Worm (Caenorhabditis elegans): ENCODE data around the gene aptf-1.
A peak's percentile ranks its signal among the peaks of the same experiment; 100 is the strongest.

aptf-1 gene

ce11 chrII:6482102-6482501 is 27.3 kb downstream of the aptf-1 start, which contains the start of gene del-10:
Gene del-10 (minus strand): TSS chrII:6482125.
- TF ChIP-seq dve-1 (tag; optimal IDR thresholded peaks at IDR 0.05) (no peak), pqm-1 (tag; optimal IDR thresholded peaks at IDR 0.05) (no peak), ceh-31 (tag; optimal IDR thresholded peaks at IDR 0.05) (no peak), unc-55 (GFP tag; optimal IDR thresholded peaks at IDR 0.05) (peak; percentile 39), ceh-18 (tag; optimal IDR thresholded peaks at IDR 0.05) (peak; percentile 15)

DNA sequence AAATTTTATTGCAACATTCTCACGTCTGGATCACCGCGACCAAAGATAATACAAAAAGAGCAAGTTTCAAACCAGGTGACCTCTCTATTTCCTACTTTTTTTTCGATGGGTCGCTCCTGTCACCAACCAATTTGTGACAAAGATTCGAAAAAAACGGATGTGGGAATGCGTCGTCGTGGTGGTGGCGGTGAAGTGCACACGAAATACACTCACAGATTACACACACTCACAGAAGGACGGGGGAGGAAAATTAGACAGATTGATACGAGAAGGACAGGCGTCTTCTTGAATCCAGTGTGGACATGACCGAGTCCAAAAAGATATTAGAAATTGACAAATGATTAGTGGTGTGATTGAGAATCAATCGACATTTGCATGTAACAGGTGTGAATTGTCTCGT is 28.0 kb downstream of the aptf-1 start:
- no peak for TF ChIP-seq pros-1 (tag; optimal IDR thresholded peaks at IDR 0.05)
- no peak for TF ChIP-seq syd-9 (tag; optimal IDR thresholded peaks at IDR 0.05)
- TF ChIP-seq unc-55 (GFP tag; optimal IDR thresholded peaks at IDR 0.05) = peak; percentile 50

ce11 chrII:6484876-6485526 is 30.2 kb downstream of the aptf-1 start, which contains the start of the genes lido-16 and plpp-1.2:
Gene lido-16 (minus strand): TSS chrII:6484976.
Gene plpp-1.2 (plus strand): TSS chrII:6485476.
- TF ChIP-seq ama-1 (optimal IDR thresholded peaks at IDR 0.05) (no peak), che-1 (tag; optimal IDR thresholded peaks at IDR 0.05) (no peak), hlh-13 (GFP tag; optimal IDR thresholded peaks at IDR 0.05) (no peak), rnt-1 (tag; optimal IDR thresholded peaks at IDR 0.05) (no peak), eyg-1 (tag; optimal IDR thresholded peaks at IDR 0.05) (no peak), pag-3 (tag; optimal IDR thresholded peaks at IDR 0.05; ENCODE audit: borderline replicate concordance) (no peak), fkh-10 (GFP tag; optimal IDR thresholded peaks at IDR 0.05) (no peak), pros-1 (tag; optimal IDR thresholded peaks at IDR 0.05) (no peak), dmd-4 (tag; optimal IDR thresholded peaks at IDR 0.05; ENCODE audit: borderline replicate concordance) (no peak), ttx-3 (tag; optimal IDR thresholded peaks at IDR 0.05) (no peak), C08G9.2 (tag; optimal IDR thresholded peaks at IDR 0.05) (no peak), sox-4 (tag; optimal IDR thresholded peaks at IDR 0.05) (no peak), hlh-30 (tag; optimal IDR thresholded peaks at IDR 0.05; ENCODE audit: insufficient read depth) (no peak), pax-1 (tag; optimal IDR thresholded peaks at IDR 0.05) (no peak), F13H6.1 (tag; optimal IDR thresholded peaks at IDR 0.05) (no peak), pqm-1 (tag; optimal IDR thresholded peaks at IDR 0.05) (no peak), ceh-19 (GFP tag; optimal IDR thresholded peaks at IDR 0.05) (no peak), ceh-22 (tag; optimal IDR thresholded peaks at IDR 0.05) (no peak), unc-42 (tag; optimal IDR thresholded peaks at IDR 0.05) (no peak)

- TF ChIP-seq elt-4 (tag; optimal IDR thresholded peaks at IDR 0.05) (no peak), rnt-1 (tag; optimal IDR thresholded peaks at IDR 0.05) (peak; percentile 16), unc-55 (GFP tag; optimal IDR thresholded peaks at IDR 0.05) (peak; percentile 31)
Measured at ce11 chrII:6486344-6486743, 31.6 kb downstream of the aptf-1 start.

DNA sequence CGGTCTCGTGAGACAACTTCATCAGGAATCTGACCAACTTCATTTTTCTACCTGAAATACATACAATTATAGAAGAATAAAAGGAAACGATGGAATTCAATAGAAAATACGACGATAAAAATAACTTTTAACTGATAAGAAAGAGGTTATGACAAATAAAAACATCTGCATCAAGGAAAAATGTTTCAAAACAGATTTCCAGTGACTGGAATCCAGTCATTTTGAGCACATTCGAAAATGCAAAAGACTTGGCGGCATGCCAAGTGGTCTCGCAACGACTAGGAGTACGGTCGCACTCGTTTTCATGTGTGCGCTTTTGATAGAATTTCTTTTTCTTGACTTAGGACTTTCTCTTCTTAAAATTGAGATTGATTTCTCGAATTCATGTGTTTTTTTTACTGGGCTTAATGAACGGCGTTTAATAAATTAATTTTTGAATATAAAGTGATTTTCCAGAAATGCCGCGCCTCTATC is 35.0 kb downstream of the aptf-1 start, which contains the start of the genes snr-3 and rsp-5:
TSS of gene snr-3 (minus strand) at position 51 of the 474 bp plus-strand sequence.
TSS of gene rsp-5 (plus strand) at position 455 of the 474 bp plus-strand sequence.
- peak; percentile 79 for TF ChIP-seq nfya-1 (tag; optimal IDR thresholded peaks at IDR 0.05)
- peak; percentile 8 for TF ChIP-seq tbx-2 (tag; optimal IDR thresholded peaks at IDR 0.05)
- TF ChIP-seq hlh-15 (tag; optimal IDR thresholded peaks at IDR 0.05) = no peak

DNA sequence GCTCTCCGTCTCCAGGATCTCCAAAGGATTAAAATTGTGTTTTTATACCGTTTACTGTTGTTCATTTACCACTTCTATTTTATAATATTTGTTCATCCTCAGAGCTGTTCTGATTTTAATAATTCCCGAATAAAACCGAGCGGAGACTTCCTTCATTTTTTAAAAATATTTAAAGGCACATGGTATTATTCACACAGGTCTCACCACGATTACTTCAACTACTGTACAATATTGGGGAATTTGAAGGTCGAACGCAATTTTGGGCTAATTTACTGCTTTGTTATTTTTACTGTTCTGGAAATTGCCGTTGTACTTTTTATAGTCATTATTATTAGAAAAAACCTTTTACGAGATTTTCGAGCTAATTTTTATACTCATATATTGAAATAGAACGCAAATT is 36.4 kb downstream of the aptf-1 start:
- no peak for TF ChIP-seq hlh-13 (GFP tag; optimal IDR thresholded peaks at IDR 0.05)
- TF ChIP-seq fkh-10 (GFP tag; optimal IDR thresholded peaks at IDR 0.05) = no peak
- no peak for TF ChIP-seq ceh-2 (tag; optimal IDR thresholded peaks at IDR 0.05)
- no peak for TF ChIP-seq nhr-232 (tag; optimal IDR thresholded peaks at IDR 0.05)
- no peak for TF ChIP-seq hlh-15 (tag; optimal IDR thresholded peaks at IDR 0.05)
- TF ChIP-seq nhr-11 (tag; optimal IDR thresholded peaks at IDR 0.05) = no peak
- TF ChIP-seq Y22D7AL.16 (tag; optimal IDR thresholded peaks at IDR 0.05) = no peak

Data from whole organism, late embryonic.